Fruit fly (Drosophila melanogaster) whole organism, embryonic: ENCODE results near the gene Syt12.

Experiments used
- Atf3 ChIP-seq: fragments of 200-800 bp; sonication (Bioruptor generic); optimal IDR thresholded peaks from 3 replicates; lab custom pipeline; 2016; ENCODE audit warnings: missing biosample characterization, missing genetic modification characterization
- CG2116 ChIP-seq: fragments of 200-800 bp; sonication (Bioruptor generic); optimal IDR thresholded peaks from 3 replicates; lab custom pipeline; 2018; ENCODE audit warnings: missing biosample characterization, mild to moderate bottlenecking, missing genetic modification characterization
- CG2129 ChIP-seq: fragments of 200-800 bp; sonication (Bioruptor generic); IDR thresholded peaks from 2 replicates; pipeline ENCODE4 v1.3.6; 2022; ENCODE audit warnings: missing biosample characterization, missing genetic modification characterization; ENCODE audit not compliant: partially characterized antibody
- H2.0 ChIP-seq: fragments of 200-800 bp; sonication (Bioruptor generic); IDR thresholded peaks from 2 replicates; pipeline ENCODE4 v1.3.6; 2022; ENCODE audit warnings: missing biosample characterization, missing genetic modification characterization
- Nf-YA ChIP-seq: fragments of 200-800 bp; sonication (Bioruptor generic); IDR thresholded peaks from 2 replicates; pipeline ENCODE4 v1.3.6; 2022; ENCODE audit warnings: missing biosample characterization, missing genetic modification characterization
- Opbp ChIP-seq: fragments of 200-800 bp; sonication (Bioruptor generic); IDR thresholded peaks from 3 replicates; pipeline ENCODE4 v1.3.6; 2022; ENCODE audit warnings: missing biosample characterization, missing genetic modification characterization; ENCODE audit not compliant: partially characterized antibody
- corto ChIP-seq: fragments of 200-800 bp; sonication (Bioruptor generic); optimal IDR thresholded peaks from 2 replicates; lab custom pipeline; 2016; ENCODE audit warnings: missing biosample characterization, mild to moderate bottlenecking, missing genetic modification characterization, moderate library complexity
- ems ChIP-seq: fragments of 200-800 bp; sonication (Bioruptor generic); optimal IDR thresholded peaks from 3 replicates; lab custom pipeline; 2016; ENCODE audit warnings: missing biosample characterization, missing genetic modification characterization
- ftz-f1 ChIP-seq: fragments of 200-800 bp; sonication (Bioruptor generic); optimal IDR thresholded peaks from 2 replicates; lab custom pipeline; 2016; ENCODE audit warnings: missing biosample characterization, missing genetic modification characterization
- wdn ChIP-seq: fragments of 200-800 bp; sonication (Bioruptor generic); IDR thresholded peaks from 2 replicates; pipeline ENCODE4 v1.3.6; 2022; ENCODE audit warnings: missing biosample characterization, missing genetic modification characterization

DNA sequence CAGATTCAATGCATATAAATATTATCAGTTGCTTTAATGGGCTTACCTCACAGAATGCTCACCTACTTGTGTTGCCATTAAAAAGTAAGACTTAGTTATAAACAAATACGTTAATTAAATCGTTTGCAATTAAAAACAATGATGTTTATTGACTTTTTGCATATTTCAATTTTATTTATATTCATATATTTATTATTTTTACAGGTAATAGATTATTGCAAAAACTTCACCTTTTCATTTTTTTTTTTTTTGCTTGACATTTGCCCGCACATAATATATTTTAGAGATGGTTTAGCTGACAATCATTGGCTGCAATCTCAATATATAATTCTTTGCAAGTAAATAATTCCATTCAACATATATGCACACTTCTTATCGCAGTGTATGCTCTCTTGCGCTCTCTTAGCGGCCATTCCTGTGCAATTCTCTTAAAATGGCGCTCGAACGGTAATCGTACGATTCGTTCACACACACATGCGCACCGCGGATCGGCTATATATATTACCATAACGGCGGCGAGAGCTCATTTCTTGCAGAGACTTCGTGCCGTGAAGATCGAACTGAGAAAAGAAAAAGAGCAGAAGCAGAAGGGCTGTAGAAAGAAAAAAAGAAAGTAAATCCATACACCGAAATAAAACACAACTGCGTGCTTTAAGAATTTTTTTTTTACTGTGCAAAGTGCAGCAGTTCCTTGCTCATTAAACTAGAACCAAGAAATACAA is 37.5 kb downstream of the Syt12 start, which contains the start of gene Bcat:
- TF ChIP-seq CG2116 (GFP tag; lab: Kevin White, UChicago) (peak; percentile 31), Atf3 (GFP tag; lab: Kevin White, UChicago) (no peak), H2.0 (GFP tag; lab: Robert Waterston, UW) (no peak), CG2129 (GFP tag; lab: Robert Waterston, UW) (no peak), ems (no peak), corto (GFP tag; lab: Kevin White, UChicago) (no peak), Opbp (no peak), Nf-YA (no peak), wdn (GFP tag; lab: Robert Waterston, UW) (0 out of 2 replicates have a peak, but pooled peaks have one; percentile 15), ftz-f1 (GFP tag; lab: Kevin White, UChicago) (no peak)
